Fruit fly (Drosophila melanogaster) whole organism, embryonic: ENCODE measurements around the gene CG7879.

ENCODE experiments used
- Abd-B ChIP-seq: fragments of 200-800 bp; sonication (Bioruptor generic); optimal IDR thresholded peaks from 2 replicates; lab custom pipeline; 2018; ENCODE audit warnings: missing biosample characterization, mild to moderate bottlenecking, missing genetic modification characterization, moderate library complexity
- B-H1 ChIP-seq: fragments of 200-800 bp; sonication (Bioruptor generic); IDR thresholded peaks from 3 replicates; pipeline ENCODE4 v1.3.6; 2022; ENCODE audit warnings: missing biosample characterization, missing genetic modification characterization
- CG10267 ChIP-seq: fragments of 200-800 bp; sonication (Bioruptor generic); optimal IDR thresholded peaks from 2 replicates; lab custom pipeline; 2018; ENCODE audit warnings: missing biosample characterization, mild to moderate bottlenecking, missing genetic modification characterization, moderate library complexity
- CG10979 ChIP-seq: fragments of 200-800 bp; sonication (Bioruptor generic); optimal IDR thresholded peaks from 2 replicates; lab custom pipeline; 2018; ENCODE audit warnings: missing biosample characterization, mild to moderate bottlenecking, missing genetic modification characterization, moderate library complexity
- CG12299 ChIP-seq: fragments of 200-800 bp; sonication (Bioruptor generic); optimal IDR thresholded peaks from 2 replicates; lab custom pipeline; 2018; ENCODE audit warnings: missing biosample characterization, mild to moderate bottlenecking, missing genetic modification characterization
- CG12769 ChIP-seq: fragments of 200-800 bp; sonication (Bioruptor generic); optimal IDR thresholded peaks from 2 replicates; lab custom pipeline; 2019; ENCODE audit warnings: missing biosample characterization, mild to moderate bottlenecking, missing genetic modification characterization, moderate library complexity
- CG15696 ChIP-seq: fragments of 200-800 bp; sonication (Bioruptor generic); optimal IDR thresholded peaks from 2 replicates; lab custom pipeline; 2019; ENCODE audit warnings: missing biosample characterization, mild to moderate bottlenecking, missing genetic modification characterization, moderate library complexity
- CG17328 ChIP-seq: fragments of 200-800 bp; sonication (Bioruptor generic); IDR thresholded peaks from 2 replicates; pipeline ENCODE4 v1.3.6; 2022; ENCODE audit warnings: missing biosample characterization, missing genetic modification characterization
- CG2116 ChIP-seq: fragments of 200-800 bp; sonication (Bioruptor generic); optimal IDR thresholded peaks from 3 replicates; lab custom pipeline; 2018; ENCODE audit warnings: missing biosample characterization, mild to moderate bottlenecking, missing genetic modification characterization
- CG8089 ChIP-seq: fragments of 200-800 bp; sonication (Bioruptor generic); optimal IDR thresholded peaks from 3 replicates; lab custom pipeline; 2016; ENCODE audit warnings: missing biosample characterization, missing genetic modification characterization
- CG8290 ChIP-seq, 3 experiments: fragments of 200-800 bp; sonication (Bioruptor generic); optimal IDR thresholded peaks; 2 replicates each; lab custom pipeline; 2016 to 2019; ENCODE audit warnings: missing biosample characterization in 3 of 3, missing genetic modification characterization in 3 of 3, mild to moderate bottlenecking in 2 of 3, moderate library complexity in 1 of 3
- CG9817 ChIP-seq: fragments of 200-800 bp; sonication (Bioruptor generic); optimal IDR thresholded peaks from 2 replicates; lab custom pipeline; 2018; ENCODE audit warnings: missing biosample characterization, mild to moderate bottlenecking, missing genetic modification characterization, moderate library complexity
- CoRest ChIP-seq: fragments of 200-800 bp; sonication (Bioruptor generic); optimal IDR thresholded peaks from 3 replicates; lab custom pipeline; 2018; ENCODE audit warnings: missing biosample characterization, mild to moderate bottlenecking, missing genetic modification characterization, moderate library complexity
- Dek ChIP-seq: fragments of 200-800 bp; sonication (Bioruptor generic); optimal IDR thresholded peaks from 3 replicates; lab custom pipeline; 2019; ENCODE audit warnings: missing biosample characterization, mild to moderate bottlenecking, missing genetic modification characterization, moderate library complexity
- Drgx ChIP-seq: fragments of 200-800 bp; sonication (Bioruptor generic); IDR thresholded peaks from 2 replicates; pipeline ENCODE4 v1.3.6; 2022; ENCODE audit warnings: missing biosample characterization, missing genetic modification characterization
- HLH3B ChIP-seq: fragments of 200-800 bp; sonication (Bioruptor generic); IDR thresholded peaks from 2 replicates; pipeline ENCODE4 v1.3.6; 2022; ENCODE audit warnings: missing biosample characterization, missing genetic modification characterization
- HLHmδ ChIP-seq: fragments of 200-800 bp; sonication (Bioruptor generic); optimal IDR thresholded peaks from 2 replicates; lab custom pipeline; 2018; ENCODE audit warnings: missing biosample characterization, mild to moderate bottlenecking, missing genetic modification characterization, moderate library complexity
- Hr51 ChIP-seq, 2 experiments: fragments of 200-800 bp; sonication (Bioruptor generic); optimal IDR thresholded peaks; 2 replicates in 1 of 2; 3 replicates in 1 of 2; lab custom pipeline; 2016 to 2018; ENCODE audit warnings: missing biosample characterization in 2 of 2, missing genetic modification characterization in 2 of 2, mild to moderate bottlenecking in 1 of 2, moderate library complexity in 1 of 2
- MESR4 ChIP-seq: fragments of 200-800 bp; sonication (Bioruptor generic); optimal IDR thresholded peaks from 2 replicates; lab custom pipeline; 2018; ENCODE audit warnings: missing biosample characterization, mild to moderate bottlenecking, missing genetic modification characterization, moderate library complexity
- Med ChIP-seq: fragments of 200-800 bp; sonication (Bioruptor generic); peaks from one replicate; lab custom pipeline; 2016; ENCODE audit warnings: missing biosample characterization, missing genetic modification characterization, mild to moderate bottlenecking, inconsistent platforms, moderate library complexity
- bsh ChIP-seq, 2 experiments: fragments of 200-800 bp; sonication (Bioruptor generic); optimal IDR thresholded peaks; 2 replicates each; lab custom pipeline; 2017 to 2018; ENCODE audit warnings: mild to moderate bottlenecking in 2 of 2, missing biosample characterization in 2 of 2, missing genetic modification characterization in 2 of 2, moderate library complexity in 1 of 2
- cg ChIP-seq: fragments of 200-800 bp; sonication (Bioruptor generic); optimal IDR thresholded peaks from 3 replicates; lab custom pipeline; 2019; ENCODE audit warnings: missing biosample characterization, mild to moderate bottlenecking, missing genetic modification characterization, moderate library complexity
- chinmo ChIP-seq: fragments of 200-800 bp; sonication (Bioruptor generic); IDR thresholded peaks from 4 replicates; pipeline ENCODE4 v1.3.6; 2022; ENCODE audit warnings: missing biosample characterization, missing genetic modification characterization; ENCODE audit not compliant: partially characterized antibody
- corto ChIP-seq: fragments of 200-800 bp; sonication (Bioruptor generic); optimal IDR thresholded peaks from 2 replicates; lab custom pipeline; 2016; ENCODE audit warnings: missing biosample characterization, mild to moderate bottlenecking, missing genetic modification characterization, moderate library complexity
- da ChIP-seq: fragments of 200-800 bp; sonication (Bioruptor generic); optimal IDR thresholded peaks from 2 replicates; lab custom pipeline; 2016; ENCODE audit warnings: missing biosample characterization, missing genetic modification characterization
- exex ChIP-seq: fragments of 200-800 bp; sonication (Bioruptor generic); optimal IDR thresholded peaks from 4 replicates; lab custom pipeline; 2018; ENCODE audit warnings: missing biosample characterization, mild to moderate bottlenecking, missing genetic modification characterization, moderate library complexity
- gsb ChIP-seq: fragments of 200-800 bp; sonication (Bioruptor generic); IDR thresholded peaks from 2 replicates; pipeline ENCODE4 v1.3.6; 2022; ENCODE audit warnings: missing biosample characterization, missing genetic modification characterization
- hbn ChIP-seq: fragments of 200-800 bp; sonication (Bioruptor generic); IDR thresholded peaks from 2 replicates; pipeline ENCODE4 v1.3.6; 2022; ENCODE audit warnings: missing biosample characterization, missing genetic modification characterization; ENCODE audit not compliant: partially characterized antibody
- ind ChIP-seq: fragments of 200-800 bp; sonication (Bioruptor generic); optimal IDR thresholded peaks from 3 replicates; lab custom pipeline; 2016; ENCODE audit warnings: missing biosample characterization, missing genetic modification characterization
- jing ChIP-seq: fragments of 200-800 bp; sonication (Bioruptor generic); optimal IDR thresholded peaks from 2 replicates; lab custom pipeline; 2018; ENCODE audit warnings: missing biosample characterization, mild to moderate bottlenecking, missing genetic modification characterization
- jumu ChIP-seq: fragments of 200-800 bp; sonication (Bioruptor generic); optimal IDR thresholded peaks from 3 replicates; lab custom pipeline; 2016; ENCODE audit warnings: missing biosample characterization, missing genetic modification characterization
- kah ChIP-seq: fragments of 200-800 bp; sonication (Bioruptor generic); optimal IDR thresholded peaks from 2 replicates; lab custom pipeline; 2018; ENCODE audit warnings: missing biosample characterization, mild to moderate bottlenecking, missing genetic modification characterization
- nerfin-1 ChIP-seq: fragments of 200-800 bp; sonication (Bioruptor generic); optimal IDR thresholded peaks from 3 replicates; lab custom pipeline; 2019; ENCODE audit warnings: missing biosample characterization, mild to moderate bottlenecking, missing genetic modification characterization, moderate library complexity
- nerfin-2 ChIP-seq: fragments of 200-800 bp; sonication (Bioruptor generic); IDR thresholded peaks from 2 replicates; pipeline ENCODE4 v1.3.6; 2022; ENCODE audit warnings: missing biosample characterization, missing genetic modification characterization; ENCODE audit not compliant: partially characterized antibody
- nom ChIP-seq: fragments of 200-800 bp; sonication (Bioruptor generic); optimal IDR thresholded peaks from 2 replicates; lab custom pipeline; 2017; ENCODE audit warnings: missing biosample characterization, missing genetic modification characterization, mild to moderate bottlenecking, moderate library complexity, missing genetic modification reagents
- ro ChIP-seq: fragments of 200-800 bp; sonication (Bioruptor generic); IDR thresholded peaks from 2 replicates; pipeline ENCODE4 v1.3.6; 2022; ENCODE audit warnings: missing biosample characterization, missing genetic modification characterization
- sima ChIP-seq: fragments of 200-800 bp; sonication (Bioruptor generic); optimal IDR thresholded peaks from 2 replicates; lab custom pipeline; 2016; ENCODE audit warnings: missing biosample characterization, missing genetic modification characterization
- sisA ChIP-seq: fragments of 200-800 bp; sonication (Bioruptor generic); IDR thresholded peaks from 2 replicates; pipeline ENCODE4 v1.3.6; 2022; ENCODE audit warnings: missing biosample characterization, missing genetic modification characterization
- sna ChIP-seq: fragments of 200-800 bp; sonication (Bioruptor generic); IDR thresholded peaks from 2 replicates; pipeline ENCODE4 v1.3.6; 2022; ENCODE audit warnings: missing biosample characterization, missing genetic modification characterization; ENCODE audit not compliant: partially characterized antibody
- sug ChIP-seq: fragments of 200-800 bp; optimal IDR thresholded peaks from 2 replicates; lab custom pipeline; 2019; ENCODE audit warnings: missing biosample characterization, mild to moderate bottlenecking, missing genetic modification characterization, moderate library complexity
- tin ChIP-seq: fragments of 200-800 bp; sonication (Bioruptor generic); optimal IDR thresholded peaks from 3 replicates; lab custom pipeline; 2016; ENCODE audit warnings: missing biosample characterization, missing genetic modification characterization
- vnd ChIP-seq: fragments of 200-800 bp; sonication (Bioruptor generic); IDR thresholded peaks from 3 replicates; pipeline ENCODE4 v1.3.6; 2022; ENCODE audit warnings: missing biosample characterization, missing genetic modification characterization; ENCODE audit not compliant: partially characterized antibody
- yki ChIP-seq: fragments of >200 bp; optimal IDR thresholded peaks from 3 replicates; lab custom pipeline; 2018
- z ChIP-seq: fragments of 200-800 bp; sonication (Bioruptor generic); IDR thresholded peaks from 3 replicates; pipeline ENCODE4 v1.3.6; 2022; ENCODE audit warnings: missing biosample characterization, missing genetic modification characterization
- zfh1 ChIP-seq: fragments of 200-800 bp; sonication (Bioruptor generic); IDR thresholded peaks from 3 replicates; pipeline ENCODE4 v1.3.6; 2022; ENCODE audit warnings: missing biosample characterization, missing genetic modification characterization

Gene CG7879

dm6 chr3L:1538314-1538854 lies 30.0 kb downstream of the CG7879 start (continued):
- TF ChIP-seq Drgx (GFP tag; lab: Robert Waterston, UW) (0 out of 2 replicates have a peak, but pooled peaks have one; percentile 10), corto (GFP tag; lab: Kevin White, UChicago) (no peak), CoRest (tag; lab: Kevin White, UChicago) (no peak), Hr51 (GFP tag; optimal IDR thresholded peaks at IDR 0.05; lab: Kevin White, UChicago) (peak in 1 of 2 experiments; percentile 12), hbn (GFP tag; lab: Robert Waterston, UW) (peak; percentile 26; the same call in 1 of the 2 replicates), vnd (GFP tag; lab: Robert Waterston, UW) (0 out of 3 replicates have a peak, but pooled peaks have one; percentile 32), da (GFP tag; lab: Kevin White, UChicago) (no peak)
- TF ChIP-seq, all 482 proteins: peak for 18

- TF ChIP-seq sisA: no peak
- TF ChIP-seq cg (GFP tag; lab: Kevin White, UChicago): peak; percentile 74
- 0 out of 4 replicates have a peak, but pooled peaks have one; percentile 20 for TF ChIP-seq chinmo (GFP tag; lab: Robert Waterston, UW)
- no peak for TF ChIP-seq nerfin-2
- TF ChIP-seq exex: no peak
- TF ChIP-seq CG12299 (tag; lab: Kevin White, UChicago): no peak
- TF ChIP-seq MESR4 (GFP tag; lab: Kevin White, UChicago): peak; percentile 6
- TF ChIP-seq jing (GFP tag; lab: Kevin White, UChicago): no peak
- no peak for TF ChIP-seq yki
- TF ChIP-seq CG12769 (tag; lab: Kevin White, UChicago): no peak
- TF ChIP-seq Dek (tag; lab: Kevin White, UChicago): no peak
- no peak for TF ChIP-seq sna (GFP tag; lab: Robert Waterston, UW)
- TF ChIP-seq gsb: no peak
- TF ChIP-seq nerfin-1 (tag; lab: Kevin White, UChicago): no peak
- TF ChIP-seq jumu: no peak
- TF ChIP-seq CG17328 (GFP tag; lab: Robert Waterston, UW): no peak
- TF ChIP-seq ind (GFP tag; lab: Kevin White, UChicago): no peak
- TF ChIP-seq CG15696 (tag; lab: Kevin White, UChicago): no peak
- no peak for TF ChIP-seq CG10267 (tag; lab: Kevin White, UChicago)
- no peak for TF ChIP-seq kah
- TF ChIP-seq CG2116: no peak
- no peak for TF ChIP-seq Abd-B (GFP tag; lab: Kevin White, UChicago)
- no peak for TF ChIP-seq HLH3B
- TF ChIP-seq z (GFP tag; lab: Robert Waterston, UW): no peak
- no peak for TF ChIP-seq bsh (GFP tag; optimal IDR thresholded peaks at IDR 0.05; lab: Kevin White, UChicago)
- no peak for TF ChIP-seq HLHmδ (GFP tag; lab: Kevin White, UChicago)
These were observed 31.1 kb downstream of the CG7879 start for dm6 chr3L:1537353-1537752.

dm6 chr3L:1536487-1537337 lies 31.7 kb downstream of the CG7879 start, which contains the start of the genes CG12091 and pns:
TSS of gene CG12091 (minus strand) at chr3L:1536835.
TSS of gene pns (plus strand) at chr3L:1537137.
- TF ChIP-seq CG10979 (tag; lab: Kevin White, UChicago): peak; percentile 59
- peak; percentile 96 for TF ChIP-seq Med (GFP tag; lab: Kevin White, UChicago)
- TF ChIP-seq B-H1 (GFP tag; lab: Robert Waterston, UW): peak; percentile 67
- peak; percentile 39 for TF ChIP-seq nerfin-1 (tag; lab: Kevin White, UChicago)
- peak; percentile 71 for TF ChIP-seq HLHmδ (GFP tag; lab: Kevin White, UChicago)
- peak; percentile 40 for TF ChIP-seq sima (GFP tag; lab: Kevin White, UChicago)
- peak; percentile 74 for TF ChIP-seq tin (GFP tag; lab: Kevin White, UChicago)
- peak; percentile 39; the same call in 1 of the 3 replicates for TF ChIP-seq zfh1 (GFP tag; lab: Robert Waterston, UW)
- peak; percentile 46 for TF ChIP-seq CG9817 (tag; lab: Kevin White, UChicago)
- peak; percentile 31 for TF ChIP-seq nom (GFP tag; lab: Kevin White, UChicago)
- peak; percentile 56 for TF ChIP-seq CG8089 (GFP tag; lab: Kevin White, UChicago)
- peak; percentile 69 for TF ChIP-seq sug (tag; lab: Kevin White, UChicago)
- no peak for TF ChIP-seq ro (GFP tag; lab: Robert Waterston, UW)
- peak; percentile 68 for TF ChIP-seq CG8290 (GFP tag; optimal IDR thresholded peaks at IDR 0.05; lab: Kevin White, UChicago)
- TF ChIP-seq CG8290 (tag; optimal IDR thresholded peaks at IDR 0.05; lab: Kevin White, UChicago): peak in 1 of 2 experiments; percentile 53
